Worm (Caenorhabditis elegans) whole organism, midembryonic: ENCODE results near the gene glb-6.

Experiments
- T22C8.4 ChIP-seq: fragments of 200-800 bp; sonication (Bioruptor generic); IDR thresholded peaks from 2 replicates; pipeline ENCODE4 v1.3.6; 2022; ENCODE audit warnings: missing genetic modification characterization, missing compliant biosample characterization
- cog-1 ChIP-seq: sonication (generic microtip); optimal IDR thresholded peaks from 2 replicates; lab custom pipeline; 2016; ENCODE audit warnings: missing genetic modification characterization, missing compliant biosample characterization
- flt-1 ChIP-seq: fragments of 200-800 bp; sonication (Bioruptor generic); IDR thresholded peaks from 2 replicates; pipeline ENCODE4 v1.3.6; 2022; ENCODE audit warnings: missing genetic modification characterization, missing compliant biosample characterization
- ref-1 ChIP-seq: fragments of 200-800 bp; sonication (Bioruptor generic); conservative IDR thresholded peaks from 2 replicates; pipeline ENCODE4 v1.3.6; 2022; ENCODE audit warnings: missing genetic modification reagents, missing genetic modification characterization, missing compliant biosample characterization
- tab-1 ChIP-seq: fragments of 200-800 bp; sonication (Bioruptor generic); IDR thresholded peaks from 2 replicates; pipeline ENCODE4 v1.3.6; 2022; ENCODE audit warnings: missing genetic modification characterization, missing compliant biosample characterization
- ztf-23 ChIP-seq: fragments of 200-800 bp; sonication (Bioruptor generic); IDR thresholded peaks from 2 replicates; pipeline ENCODE4 v1.3.6; 2022; ENCODE audit warnings: missing genetic modification reagents, missing genetic modification characterization, missing compliant biosample characterization
- ztf-29 ChIP-seq: fragments of 200-800 bp; sonication (Bioruptor generic); IDR thresholded peaks from 2 replicates; pipeline ENCODE4 v1.3.6; 2022; ENCODE audit warnings: missing genetic modification reagents, missing genetic modification characterization, missing compliant biosample characterization

DNA sequence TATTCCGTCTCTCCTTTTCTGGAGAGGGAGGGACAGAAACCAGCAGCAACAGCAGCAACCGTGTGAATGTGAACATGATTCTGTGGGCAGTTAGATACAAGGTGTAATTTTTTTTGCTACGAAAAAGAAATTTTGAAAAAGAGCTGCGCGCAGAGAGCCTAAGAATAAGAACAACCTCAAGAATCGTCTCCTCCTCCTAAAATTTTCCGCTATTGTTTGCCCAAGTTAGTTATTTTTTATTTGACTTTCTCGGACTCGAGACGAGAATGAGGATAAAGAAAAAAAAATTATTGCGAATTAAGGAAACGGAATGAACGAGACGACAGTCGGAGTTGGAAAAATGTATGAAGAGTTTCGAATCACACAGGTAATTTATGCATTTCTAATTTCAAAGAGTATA, 11.7 kb downstream of the glb-6 start, which contains the start of gene glb-5:
- TF ChIP-seq ref-1 (GFP tag; lab: Robert Waterston, UW) (no peak), flt-1 (GFP tag; lab: Robert Waterston, UW) (no peak), cog-1 (tag; lab: Kevin White, UChicago) (no peak), T22C8.4 (no peak), ztf-23 (GFP tag; lab: Robert Waterston, UW) (no peak), tab-1 (GFP tag; lab: Robert Waterston, UW) (no peak), ztf-29 (no peak)
